Worm (Caenorhabditis elegans) whole organism, L1 larva: ENCODE data around the gene M60.6.

Source experiments
- C04F5.9 ChIP-seq: sonication (generic microtip); optimal IDR thresholded peaks from 2 replicates; lab custom pipeline; 2016; ENCODE audit warnings: missing genetic modification characterization, missing compliant biosample characterization
- C34B4.2 ChIP-seq: sonication (generic microtip); optimal IDR thresholded peaks from 2 replicates; lab custom pipeline; 2017; ENCODE audit warnings: mild to moderate bottlenecking, missing genetic modification characterization, missing compliant biosample characterization
- F16B12.6 ChIP-seq: fragments of 150-350 bp; optimal IDR thresholded peaks from 2 replicates; lab custom pipeline; 2014; ENCODE audit warnings: missing biosample characterization, missing genetic modification characterization
- aha-1 ChIP-seq: fragments of 150-350 bp; optimal IDR thresholded peaks from 2 replicates; lab custom pipeline; 2014; ENCODE audit warnings: missing biosample characterization, missing genetic modification characterization
- alr-1 ChIP-seq: fragments of 200-800 bp; sonication (Bioruptor generic); optimal IDR thresholded peaks from 2 replicates; lab custom pipeline; 2018; ENCODE audit warnings: borderline replicate concordance, mild to moderate bottlenecking, missing genetic modification characterization, missing compliant biosample characterization
- aly-2 ChIP-seq: fragments of 150-350 bp; optimal IDR thresholded peaks from 2 replicates; lab custom pipeline; 2014; ENCODE audit warnings: missing biosample characterization, missing genetic modification characterization
- blmp-1 ChIP-seq: fragments of 150-350 bp; optimal IDR thresholded peaks from 2 replicates; lab custom pipeline; 2014; ENCODE audit warnings: missing biosample characterization, missing genetic modification characterization
- ceh-8 ChIP-seq: fragments of 200-800 bp; sonication (Bioruptor generic); optimal IDR thresholded peaks from 2 replicates; lab custom pipeline; 2018; ENCODE audit warnings: mild to moderate bottlenecking, missing genetic modification characterization, moderate library complexity, missing compliant biosample characterization
- ceh-88 ChIP-seq: fragments of 200-800 bp; sonication (Bioruptor generic); IDR thresholded peaks from 2 replicates; pipeline ENCODE4 v1.3.6; 2022; ENCODE audit warnings: missing genetic modification characterization, missing compliant biosample characterization
- ceh-90 ChIP-seq: sonication (generic microtip); optimal IDR thresholded peaks from 2 replicates; lab custom pipeline; 2016; ENCODE audit warnings: missing genetic modification characterization, missing compliant biosample characterization
- ces-1 ChIP-seq: fragments of 150-350 bp; optimal IDR thresholded peaks from 2 replicates; lab custom pipeline; 2014; ENCODE audit warnings: missing biosample characterization, missing genetic modification reagents, missing genetic modification characterization
- dpl-1 ChIP-seq, 3 experiments: fragments of 150-350 bp in 2 of 3; sonication (generic microtip) in 1 of 3; optimal IDR thresholded peaks; 2 replicates each; lab custom pipeline; 2014 to 2017; ENCODE audit warnings: missing biosample characterization in 3 of 3, missing genetic modification characterization in 3 of 3, missing genetic modification reagents in 3 of 3
- dsc-1 ChIP-seq: sonication (generic microtip); optimal IDR thresholded peaks from 2 replicates; lab custom pipeline; 2016; ENCODE audit warnings: mild to moderate bottlenecking, missing genetic modification characterization, missing compliant biosample characterization
- efl-3 ChIP-seq: fragments of 200-800 bp; sonication (Bioruptor generic); optimal IDR thresholded peaks from 2 replicates; lab custom pipeline; 2018; ENCODE audit warnings: mild to moderate bottlenecking, missing genetic modification characterization, missing compliant biosample characterization
- egl-13 ChIP-seq: sonication (generic microtip); optimal IDR thresholded peaks from 2 replicates; lab custom pipeline; 2016; ENCODE audit warnings: missing genotype, missing genetic modification reagents, missing genetic modification characterization, missing compliant biosample characterization
- fkh-4 ChIP-seq: sonication (generic microtip); optimal IDR thresholded peaks from 2 replicates; lab custom pipeline; 2016; ENCODE audit warnings: missing compliant biosample characterization, missing genetic modification characterization, borderline replicate concordance
- fos-1 ChIP-seq: fragments of 150-350 bp; optimal IDR thresholded peaks from 2 replicates; lab custom pipeline; 2014; ENCODE audit warnings: missing biosample characterization, missing genetic modification characterization
- grh-1 ChIP-seq: fragments of 200-800 bp; sonication (Bioruptor generic); IDR thresholded peaks from 2 replicates; pipeline ENCODE4 v1.3.6; 2022; ENCODE audit warnings: missing genetic modification reagents, missing genetic modification characterization, missing compliant biosample characterization
- hlh-4 ChIP-seq: sonication (generic microtip); optimal IDR thresholded peaks from 2 replicates; lab custom pipeline; 2016; ENCODE audit warnings: mild to moderate bottlenecking, missing genetic modification characterization, missing compliant biosample characterization
- hpl-2 ChIP-seq: fragments of 150-350 bp; optimal IDR thresholded peaks from 2 replicates; lab custom pipeline; 2014; ENCODE audit warnings: missing biosample characterization, missing genetic modification reagents, missing genetic modification characterization
- isw-1 ChIP-seq: fragments of 200-800 bp; sonication (Bioruptor generic); IDR thresholded peaks from 2 replicates; pipeline ENCODE4 v1.3.6; 2022; ENCODE audit warnings: missing genetic modification characterization, missing compliant biosample characterization
- jun-1 ChIP-seq: fragments of 150-350 bp; optimal IDR thresholded peaks from 2 replicates; lab custom pipeline; 2014; ENCODE audit warnings: missing biosample characterization, missing genetic modification reagents, missing genetic modification characterization
- lin-14 ChIP-seq: fragments of 200-800 bp; sonication (Bioruptor generic); optimal IDR thresholded peaks from 2 replicates; lab custom pipeline; 2018; ENCODE audit warnings: mild to moderate bottlenecking, missing genetic modification characterization, moderate library complexity, missing compliant biosample characterization
- lin-15B ChIP-seq: fragments of 150-350 bp; sonication (generic microtip); optimal IDR thresholded peaks from 3 replicates; lab custom pipeline; 2014; ENCODE audit warnings: missing biosample characterization, missing genetic modification characterization
- lin-39 ChIP-seq: fragments of 150-350 bp; optimal IDR thresholded peaks from 2 replicates; lab custom pipeline; 2014; ENCODE audit warnings: missing biosample characterization, missing genetic modification reagents, missing genetic modification characterization
- lir-3 ChIP-seq: sonication (generic microtip); optimal IDR thresholded peaks from 2 replicates; lab custom pipeline; 2016; ENCODE audit warnings: mild to moderate bottlenecking, missing genetic modification characterization, moderate library complexity, missing compliant biosample characterization; ENCODE audit not compliant: poor library complexity
- lsy-2 ChIP-seq, 2 experiments: fragments of 150-350 bp; optimal IDR thresholded peaks; 2 replicates each; lab custom pipeline; 2014; ENCODE audit warnings: missing biosample characterization in 2 of 2, missing genetic modification characterization in 2 of 2
- mab-9 ChIP-seq: fragments of 200-800 bp; sonication (Bioruptor generic); IDR thresholded peaks from 2 replicates; pipeline ENCODE4 v1.3.6; 2022; ENCODE audit warnings: missing genetic modification reagents, missing genetic modification characterization, missing compliant biosample characterization
- mef-2 ChIP-seq: fragments of 150-350 bp; optimal IDR thresholded peaks from 2 replicates; lab custom pipeline; 2014; ENCODE audit warnings: missing biosample characterization, missing genetic modification characterization
- mep-1 ChIP-seq: fragments of 150-350 bp; optimal IDR thresholded peaks from 2 replicates; lab custom pipeline; 2014; ENCODE audit warnings: missing biosample characterization, missing genetic modification characterization
- nhr-12 ChIP-seq: sonication (generic microtip); optimal IDR thresholded peaks from 2 replicates; lab custom pipeline; 2017; ENCODE audit warnings: missing biosample characterization, missing genetic modification characterization
- nhr-19 ChIP-seq: fragments of 200-800 bp; sonication (Bioruptor generic); conservative IDR thresholded peaks from 2 replicates; pipeline ENCODE4 v1.3.6; 2022; ENCODE audit warnings: missing genetic modification characterization, missing compliant biosample characterization
- nhr-237 ChIP-seq: fragments of 150-350 bp; optimal IDR thresholded peaks from 2 replicates; lab custom pipeline; 2014; ENCODE audit warnings: missing biosample characterization, missing genetic modification characterization
- nhr-47 ChIP-seq: sonication (generic microtip); optimal IDR thresholded peaks from 2 replicates; lab custom pipeline; 2016; ENCODE audit warnings: mild to moderate bottlenecking, missing genetic modification characterization, moderate library complexity, missing compliant biosample characterization
- nhr-76 ChIP-seq: sonication (generic microtip); optimal IDR thresholded peaks from 2 replicates; lab custom pipeline; 2017; ENCODE audit warnings: missing biosample characterization, missing genetic modification characterization
- nhr-77 ChIP-seq: fragments of 150-350 bp; optimal IDR thresholded peaks from 2 replicates; lab custom pipeline; 2014; ENCODE audit warnings: missing biosample characterization, missing genetic modification characterization
- nhr-85 ChIP-seq: sonication (generic microtip); peaks from one replicate; lab custom pipeline; 2016; ENCODE audit warnings: missing genetic modification characterization, inconsistent platforms, missing compliant biosample characterization
- rnt-1 ChIP-seq: sonication (generic microtip); optimal IDR thresholded peaks from 2 replicates; lab custom pipeline; 2016; ENCODE audit warnings: mild to moderate bottlenecking, missing genetic modification characterization, moderate library complexity, missing compliant biosample characterization
- snpc-4 ChIP-seq: fragments of 150-350 bp; optimal IDR thresholded peaks from 2 replicates; lab custom pipeline; 2014; ENCODE audit warnings: missing biosample characterization, missing genetic modification characterization
- sox-4 ChIP-seq: sonication (generic microtip); optimal IDR thresholded peaks from 2 replicates; lab custom pipeline; 2016; ENCODE audit warnings: missing genetic modification characterization, missing compliant biosample characterization
- sptf-1 ChIP-seq: fragments of 150-350 bp; optimal IDR thresholded peaks from 2 replicates; lab custom pipeline; 2014; ENCODE audit warnings: missing biosample characterization, missing genetic modification characterization
- sup-37 ChIP-seq: fragments of 200-800 bp; sonication (Bioruptor generic); optimal IDR thresholded peaks from 2 replicates; lab custom pipeline; 2018; ENCODE audit warnings: mild to moderate bottlenecking, missing genetic modification characterization, missing compliant biosample characterization
- swsn-7 ChIP-seq: sonication (generic microtip); optimal IDR thresholded peaks from 2 replicates; lab custom pipeline; 2016; ENCODE audit warnings: missing genetic modification characterization, missing compliant biosample characterization
- tbx-2 ChIP-seq: sonication (generic microtip); optimal IDR thresholded peaks from 2 replicates; lab custom pipeline; 2016; ENCODE audit warnings: missing genetic modification characterization, missing compliant biosample characterization
- tlp-1 ChIP-seq: fragments of 150-350 bp; optimal IDR thresholded peaks from 2 replicates; lab custom pipeline; 2014; ENCODE audit warnings: missing biosample characterization, missing genetic modification characterization
- unc-30 ChIP-seq: sonication (generic microtip); optimal IDR thresholded peaks from 2 replicates; lab custom pipeline; 2017; ENCODE audit warnings: missing biosample characterization, missing genetic modification characterization
- unc-86 ChIP-seq: sonication (generic microtip); optimal IDR thresholded peaks from 2 replicates; lab custom pipeline; 2016; ENCODE audit warnings: missing genetic modification characterization, missing compliant biosample characterization
- unc-98 ChIP-seq: fragments of 200-800 bp; sonication (Bioruptor generic); IDR thresholded peaks from 2 replicates; pipeline ENCODE4 v1.3.6; 2022; ENCODE audit warnings: missing genetic modification characterization, missing compliant biosample characterization
- zip-4 ChIP-seq: fragments of 200-800 bp; sonication (Bioruptor generic); optimal IDR thresholded peaks from 2 replicates; lab custom pipeline; 2018; ENCODE audit warnings: mild to moderate bottlenecking, missing genetic modification characterization, moderate library complexity, missing compliant biosample characterization
- ztf-11 ChIP-seq, 2 experiments: sonication (generic microtip); optimal IDR thresholded peaks; 2 replicates each; lab custom pipeline; 2016 to 2017; ENCODE audit warnings: missing genetic modification characterization in 2 of 2, missing biosample characterization in 1 of 2, missing compliant biosample characterization in 1 of 2
- ztf-4 ChIP-seq: fragments of 150-350 bp; optimal IDR thresholded peaks from 2 replicates; lab custom pipeline; 2014; ENCODE audit warnings: missing biosample characterization, missing genetic modification characterization

The M60.6 gene

DNA sequence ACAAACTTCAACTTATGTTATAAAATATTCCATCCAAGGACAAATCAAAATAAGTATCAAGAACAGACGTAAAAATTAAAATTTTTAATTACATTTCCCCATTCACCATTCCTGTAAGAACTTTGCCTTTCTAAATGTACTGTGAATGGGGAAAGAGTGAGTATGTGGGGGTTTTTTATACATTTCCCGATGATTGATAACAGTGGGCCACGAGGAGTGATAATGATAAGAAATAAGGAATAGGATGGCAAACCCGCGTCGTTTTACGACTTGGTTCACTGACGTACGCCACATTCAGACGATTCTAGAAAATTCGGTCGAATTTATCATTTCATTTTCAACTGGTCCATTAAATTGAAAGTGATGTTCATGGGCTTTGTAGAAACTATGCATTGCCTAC lies 41.3 kb downstream of the M60.6 start, which contains the start of gene cdd-1 (continued):
- TF ChIP-seq fkh-4 (tag; lab: Kevin White, UChicago) (no peak), efl-3 (no peak), ztf-11 (tag; optimal IDR thresholded peaks at IDR 0.05; lab: Kevin White, UChicago) (no peak), alr-1 (tag; lab: Kevin White, UChicago) (no peak), lir-3 (tag; lab: Kevin White, UChicago) (no peak), ceh-90 (no peak), F16B12.6 (tag; lab: Kevin White, UChicago) (no peak)

DNA sequence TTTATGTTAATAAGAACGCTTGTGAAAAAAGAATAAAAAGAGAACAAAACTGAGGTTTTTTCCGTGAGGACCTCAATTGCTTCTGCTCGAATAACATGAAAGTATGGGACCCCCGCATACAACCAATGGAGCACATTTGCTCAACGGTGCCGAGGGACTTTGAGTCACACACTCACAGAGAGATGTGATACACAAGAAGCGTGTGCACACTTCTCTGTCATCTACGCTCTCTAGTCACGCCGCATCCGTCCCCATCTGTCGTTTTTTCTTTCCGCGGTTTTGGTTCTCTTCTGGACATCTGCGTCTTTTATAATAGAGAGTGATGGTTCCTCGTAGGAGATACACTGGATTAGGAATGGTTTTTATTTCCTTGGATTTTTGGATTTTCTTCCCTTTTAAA lies 46.3 kb downstream of the M60.6 start:
- TF ChIP-seq nhr-77, result no peak
- TF ChIP-seq sptf-1 (tag; lab: Kevin White, UChicago), result no peak
- no peak for TF ChIP-seq mab-9
- TF ChIP-seq unc-86, result peak; percentile 38
- no peak for TF ChIP-seq nhr-237 (tag; lab: Kevin White, UChicago)
- TF ChIP-seq grh-1 (GFP tag; lab: Robert Waterston, UW), result no peak
- TF ChIP-seq zip-4 (GFP tag; lab: Kevin White, UChicago), result no peak
- TF ChIP-seq fkh-4 (tag; lab: Kevin White, UChicago), result no peak
- TF ChIP-seq nhr-19, result 0 out of 2 replicates have a peak, but pooled peaks have one; percentile 24
- no peak for TF ChIP-seq unc-30 (tag; lab: Kevin White, UChicago)
- peak; percentile 26 for TF ChIP-seq nhr-47 (tag; lab: Kevin White, UChicago)
- TF ChIP-seq F16B12.6 (tag; lab: Kevin White, UChicago), result no peak
- TF ChIP-seq ztf-11 (tag; optimal IDR thresholded peaks at IDR 0.05; lab: Kevin White, UChicago), result peak in 1 of 2 experiments; percentile 15
- peak in 1 of 3 experiments; percentile 45 for TF ChIP-seq dpl-1 (GFP tag; optimal IDR thresholded peaks at IDR 0.05; lab: Kevin White, UChicago)
- TF ChIP-seq unc-98 (GFP tag; lab: Robert Waterston, UW), result no peak
- TF ChIP-seq lin-15B (tag; lab: Kevin White, UChicago), result no peak
- TF ChIP-seq hpl-2 (GFP tag; lab: Kevin White, UChicago), result no peak
- TF ChIP-seq ces-1 (GFP tag; lab: Kevin White, UChicago), result no peak
- TF ChIP-seq alr-1 (tag; lab: Kevin White, UChicago), result no peak
- no peak for TF ChIP-seq ceh-90
- TF ChIP-seq nhr-12, result no peak
- no peak for TF ChIP-seq sox-4 (tag; lab: Kevin White, UChicago)
- no peak for TF ChIP-seq lir-3 (tag; lab: Kevin White, UChicago)
- peak; percentile 64 for TF ChIP-seq dsc-1 (tag; lab: Kevin White, UChicago)
- TF ChIP-seq mef-2 (tag; lab: Kevin White, UChicago), result no peak
- TF ChIP-seq snpc-4 (tag; lab: Kevin White, UChicago), result no peak
- TF ChIP-seq egl-13 (tag; lab: Kevin White, UChicago), result no peak
- no peak for TF ChIP-seq lin-39
- TF ChIP-seq nhr-76, result no peak
- TF ChIP-seq lin-14 (GFP tag; lab: Kevin White, UChicago), result peak; percentile 90
- TF ChIP-seq lsy-2 (tag; optimal IDR thresholded peaks at IDR 0.05; lab: Kevin White, UChicago), result peak in 1 of 2 experiments; percentile 63
- TF ChIP-seq ceh-88 (GFP tag; lab: Robert Waterston, UW), result no peak
- no peak for TF ChIP-seq aha-1 (tag; lab: Kevin White, UChicago)
- no peak for TF ChIP-seq jun-1 (tag; lab: Kevin White, UChicago)
- TF ChIP-seq blmp-1, result no peak
- peak; percentile 65 for TF ChIP-seq rnt-1
- no peak for TF ChIP-seq hlh-4
- TF ChIP-seq C34B4.2 (tag; lab: Kevin White, UChicago), result no peak
- no peak for TF ChIP-seq nhr-85 (tag; lab: Kevin White, UChicago)
- TF ChIP-seq swsn-7 (tag; lab: Kevin White, UChicago), result peak; percentile 38
- no peak for TF ChIP-seq aly-2
- TF ChIP-seq C04F5.9 (tag; lab: Kevin White, UChicago), result no peak
- TF ChIP-seq isw-1 (GFP tag; lab: Robert Waterston, UW), result peak; percentile 19; the same call in 1 of the 2 replicates
- TF ChIP-seq fos-1 (tag; lab: Kevin White, UChicago), result no peak
- peak; percentile 33 for TF ChIP-seq tbx-2 (tag; lab: Kevin White, UChicago)
- no peak for TF ChIP-seq ceh-8 (GFP tag; lab: Kevin White, UChicago)
- no peak for TF ChIP-seq efl-3
- TF ChIP-seq sup-37 (GFP tag; lab: Kevin White, UChicago), result no peak
- no peak for TF ChIP-seq ztf-4 (tag; lab: Kevin White, UChicago)
- TF ChIP-seq mep-1 (tag; lab: Kevin White, UChicago), result peak; percentile 44
- TF ChIP-seq tlp-1, result no peak
